Worm (Caenorhabditis elegans) whole organism, late embryonic: Measurements from ENCODE around the gene irld-30.
A peak's percentile ranks its signal among the peaks of the same experiment; 100 is the strongest.
"Not testable (repeated sequence)": the region's sequence is repeated elsewhere in the genome, so short reads cannot be mapped to it uniquely, and the experiment has no call there.

ENCODE experiments used
- C08G9.2 ChIP-seq: sonication (generic microtip); optimal IDR thresholded peaks from 2 replicates; lab custom pipeline; 2016; ENCODE audit warnings: mild to moderate bottlenecking, missing genetic modification characterization, moderate library complexity, missing compliant biosample characterization
- C38D4.7 ChIP-seq: fragments of 200-800 bp; sonication (Bioruptor generic); optimal IDR thresholded peaks from 2 replicates; lab custom pipeline; 2018; ENCODE audit warnings: mild to moderate bottlenecking, missing genetic modification characterization, moderate library complexity, missing compliant biosample characterization
- F13H6.1 ChIP-seq: sonication (generic microtip); optimal IDR thresholded peaks from 2 replicates; lab custom pipeline; 2016; ENCODE audit warnings: missing genetic modification characterization, missing compliant biosample characterization
- K02D7.2 ChIP-seq: sonication (generic microtip); optimal IDR thresholded peaks from 2 replicates; lab custom pipeline; 2017; ENCODE audit warnings: mild to moderate bottlenecking, missing genetic modification characterization, missing compliant biosample characterization
- T23F11.4 ChIP-seq: fragments of 200-800 bp; sonication (Bioruptor generic); optimal IDR thresholded peaks from 2 replicates; lab custom pipeline; 2018; ENCODE audit warnings: mild to moderate bottlenecking, missing genetic modification characterization, missing compliant biosample characterization
- Y22D7AL.16 ChIP-seq: sonication (generic microtip); optimal IDR thresholded peaks from 2 replicates; lab custom pipeline; 2016; ENCODE audit warnings: missing genetic modification characterization, missing compliant biosample characterization
- ahr-1 ChIP-seq: sonication (generic microtip); optimal IDR thresholded peaks from 2 replicates; lab custom pipeline; 2016; ENCODE audit warnings: missing genetic modification characterization, missing compliant biosample characterization
- ceh-14 ChIP-seq: sonication (generic microtip); optimal IDR thresholded peaks from 2 replicates; lab custom pipeline; 2016; ENCODE audit warnings: missing genotype, missing genetic modification characterization, missing compliant biosample characterization
- ceh-18 ChIP-seq: sonication (generic microtip); optimal IDR thresholded peaks from 2 replicates; lab custom pipeline; 2016; ENCODE audit warnings: missing genetic modification characterization, missing compliant biosample characterization
- ceh-19 ChIP-seq: fragments of 200-800 bp; sonication (Bioruptor generic); optimal IDR thresholded peaks from 2 replicates; lab custom pipeline; 2018; ENCODE audit warnings: mild to moderate bottlenecking, missing genetic modification characterization, missing compliant biosample characterization
- ceh-30 ChIP-seq: fragments of 150-350 bp; optimal IDR thresholded peaks from 2 replicates; lab custom pipeline; 2014; ENCODE audit warnings: missing biosample characterization, missing genetic modification characterization
- ceh-34 ChIP-seq: sonication (generic microtip); optimal IDR thresholded peaks from 2 replicates; lab custom pipeline; 2016; ENCODE audit warnings: mild to moderate bottlenecking, missing genetic modification characterization, missing compliant biosample characterization
- ceh-9 ChIP-seq: sonication (generic microtip); optimal IDR thresholded peaks from 2 replicates; lab custom pipeline; 2016; ENCODE audit warnings: mild to moderate bottlenecking, missing genetic modification characterization, inconsistent platforms, missing compliant biosample characterization
- che-1 ChIP-seq: sonication (generic microtip); optimal IDR thresholded peaks from 2 replicates; lab custom pipeline; 2016; ENCODE audit warnings: mild to moderate bottlenecking, missing genetic modification characterization, missing compliant biosample characterization
- dmd-4 ChIP-seq: sonication (generic microtip); optimal IDR thresholded peaks from 2 replicates; lab custom pipeline; 2016; ENCODE audit warnings: borderline replicate concordance, missing genetic modification characterization, missing compliant biosample characterization
- elt-2 ChIP-seq: sonication (generic microtip); optimal IDR thresholded peaks from 2 replicates; lab custom pipeline; 2016; ENCODE audit warnings: missing genetic modification reagents, missing genetic modification characterization, missing compliant biosample characterization
- ets-4 ChIP-seq: sonication (generic microtip); optimal IDR thresholded peaks from 2 replicates; lab custom pipeline; 2016; ENCODE audit warnings: missing genetic modification characterization, missing compliant biosample characterization
- fax-1 ChIP-seq: sonication (generic microtip); optimal IDR thresholded peaks from 2 replicates; lab custom pipeline; 2016; ENCODE audit warnings: missing genotype, missing genetic modification characterization, missing compliant biosample characterization
- gmeb-2 ChIP-seq: sonication (generic microtip); optimal IDR thresholded peaks from 2 replicates; lab custom pipeline; 2016; ENCODE audit warnings: missing genetic modification characterization, inconsistent platforms, missing compliant biosample characterization
- hlh-15 ChIP-seq: sonication (generic microtip); optimal IDR thresholded peaks from 2 replicates; lab custom pipeline; 2016; ENCODE audit warnings: missing genetic modification characterization, missing compliant biosample characterization
- hlh-8 ChIP-seq: sonication (generic microtip); optimal IDR thresholded peaks from 2 replicates; lab custom pipeline; 2016; ENCODE audit warnings: missing genotype, missing genetic modification characterization, missing compliant biosample characterization
- madf-2 ChIP-seq: sonication (generic microtip); optimal IDR thresholded peaks from 2 replicates; lab custom pipeline; 2017; ENCODE audit warnings: missing genetic modification characterization, missing compliant biosample characterization
- mec-3 ChIP-seq: sonication (generic microtip); optimal IDR thresholded peaks from 2 replicates; lab custom pipeline; 2016; ENCODE audit warnings: borderline replicate concordance, missing genetic modification characterization, missing compliant biosample characterization
- nhr-11 ChIP-seq: fragments of 150-350 bp; optimal IDR thresholded peaks from 2 replicates; lab custom pipeline; 2014; ENCODE audit warnings: missing biosample characterization, missing genetic modification characterization
- odd-2 ChIP-seq: sonication (generic microtip); optimal IDR thresholded peaks from 2 replicates; lab custom pipeline; 2017; ENCODE audit warnings: antibody characterized with exemption, mild to moderate bottlenecking, missing genetic modification characterization, missing compliant biosample characterization
- pag-3 ChIP-seq: sonication (generic microtip); optimal IDR thresholded peaks from 2 replicates; lab custom pipeline; 2016; ENCODE audit warnings: missing compliant biosample characterization, missing genetic modification characterization, borderline replicate concordance
- pax-1 ChIP-seq: fragments of 150-350 bp; optimal IDR thresholded peaks from 2 replicates; lab custom pipeline; 2014; ENCODE audit warnings: missing biosample characterization, missing genetic modification characterization
- pha-4 ChIP-seq: fragments of 150-350 bp; optimal IDR thresholded peaks from 2 replicates; lab custom pipeline; 2018; ENCODE audit warnings: missing biosample characterization, missing genetic modification reagents, missing genetic modification characterization
- rnt-1 ChIP-seq: sonication (generic microtip); optimal IDR thresholded peaks from 2 replicates; lab custom pipeline; 2016; ENCODE audit warnings: missing genetic modification characterization, missing compliant biosample characterization
- sox-2 ChIP-seq: fragments of 200-800 bp; sonication (Bioruptor generic); IDR thresholded peaks from 2 replicates; pipeline ENCODE4 v1.3.6; 2022; ENCODE audit warnings: missing genetic modification reagents, missing genetic modification characterization, missing compliant biosample characterization
- syd-9 ChIP-seq: sonication (generic microtip); optimal IDR thresholded peaks from 2 replicates; lab custom pipeline; 2016; ENCODE audit warnings: mild to moderate bottlenecking, missing genetic modification characterization, moderate library complexity, missing compliant biosample characterization
- unc-86 ChIP-seq: sonication (generic microtip); optimal IDR thresholded peaks from 2 replicates; lab custom pipeline; 2016; ENCODE audit warnings: missing genetic modification characterization, missing compliant biosample characterization

The irld-30 gene

DNA sequence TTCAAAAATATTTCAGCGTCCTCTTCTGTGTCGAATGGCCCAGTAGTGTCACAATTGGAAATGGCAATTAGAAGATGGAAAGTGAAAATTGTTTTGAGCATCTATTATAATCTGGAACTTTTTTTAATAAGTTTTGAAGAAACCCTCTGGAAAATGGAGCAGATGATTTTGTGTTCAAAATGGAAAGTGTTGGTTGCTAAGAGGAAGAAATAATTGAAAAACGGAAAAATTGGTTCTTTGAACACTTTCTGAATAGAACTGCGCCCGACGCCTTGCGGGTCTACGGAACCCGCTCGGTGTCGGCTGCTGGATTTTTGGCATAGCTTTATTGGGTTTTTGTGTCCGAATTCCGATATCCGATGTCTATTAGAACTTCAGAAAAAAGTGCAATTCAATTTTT lies 5.0 kb downstream of the irld-30 start, which contains the start of gene irld-28:
Gene irld-28 (minus strand): TSS at position 101 of the 400 bp plus-strand sequence.
- TF ChIP-seq F13H6.1 (tag; lab: Kevin White, UChicago), result no peak
- no peak for TF ChIP-seq sox-2 (GFP tag; lab: Robert Waterston, UW)
- TF ChIP-seq madf-2 (tag; lab: Kevin White, UChicago), result no peak
- no peak for TF ChIP-seq elt-2
- TF ChIP-seq fax-1 (tag; lab: Kevin White, UChicago), result no peak
- TF ChIP-seq ceh-14 (tag; lab: Kevin White, UChicago), result no peak
- TF ChIP-seq, all 69 proteins: peak for 0

DNA sequence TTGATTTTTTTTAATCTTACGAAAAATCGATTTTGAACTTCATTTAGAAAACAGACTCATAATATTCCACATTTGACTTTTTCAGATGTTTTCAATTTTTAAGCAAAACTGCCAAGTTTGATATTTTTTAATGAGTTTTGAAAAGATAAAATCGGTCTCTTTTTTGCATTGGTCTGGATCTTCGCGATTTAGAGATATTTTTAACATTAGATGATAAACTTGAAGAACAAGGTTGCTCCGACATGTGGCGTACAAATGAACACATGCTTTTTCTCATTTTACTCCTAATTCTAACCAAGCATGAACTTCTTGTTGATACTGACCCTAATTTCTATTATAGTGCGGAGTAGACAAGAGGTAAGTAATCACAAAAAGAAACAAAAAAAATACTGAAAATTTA lies 9.6 kb downstream of the irld-30 start, which contains the start of gene irld-32:
Gene irld-32 (plus strand): TSS at position 301 of the 400 bp plus-strand sequence.
- TF ChIP-seq hlh-15 (tag; lab: Kevin White, UChicago); fax-1 (tag; lab: Kevin White, UChicago); ceh-19 (GFP tag; lab: Kevin White, UChicago): not testable (repeated sequence)

- TF ChIP-seq ceh-9, ahr-1, syd-9 (tag; lab: Kevin White, UChicago): not testable (repeated sequence)
Observed at ce11 chrV:2330129-2330528, 11.1 kb downstream of the irld-30 start, which contains the start of gene pud-1.1. Gene pud-1.1 (plus strand): TSS chrV:2330429.

DNA sequence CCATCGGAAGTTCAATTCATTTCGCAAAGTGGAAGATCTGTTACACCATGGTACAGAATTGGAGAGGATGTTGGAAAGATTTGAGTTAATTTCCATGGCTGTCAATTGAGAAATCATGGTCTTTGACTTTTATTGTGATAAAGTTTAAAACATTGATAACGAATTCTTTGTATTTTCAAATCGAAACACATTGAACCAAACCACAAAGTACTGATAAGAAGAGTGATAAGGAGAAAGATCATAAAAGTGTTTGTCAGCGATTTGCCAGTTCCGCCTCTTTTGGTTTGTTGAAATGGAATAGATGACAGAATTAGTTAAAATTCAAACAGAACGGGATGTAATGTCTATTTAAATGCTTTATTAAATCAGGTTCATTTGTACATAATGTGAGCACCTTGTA lies 14.1 kb downstream of the irld-30 start:
- TF ChIP-seq rnt-1, result no peak
- peak; percentile 93 for TF ChIP-seq elt-2

- TF ChIP-seq che-1 (tag; lab: Kevin White, UChicago) (no peak), mec-3 (tag; lab: Kevin White, UChicago) (no peak), pax-1 (no peak), hlh-8 (no peak), T23F11.4 (GFP tag; lab: Kevin White, UChicago) (no peak), sox-2 (GFP tag; lab: Robert Waterston, UW) (no peak), pag-3 (tag; lab: Kevin White, UChicago) (no peak), ceh-18 (tag; lab: Kevin White, UChicago) (no peak), elt-2 (no peak), K02D7.2 (tag; lab: Kevin White, UChicago) (no peak), dmd-4 (tag; lab: Kevin White, UChicago) (no peak), Y22D7AL.16 (tag; lab: Kevin White, UChicago) (no peak), fax-1 (tag; lab: Kevin White, UChicago) (no peak)
Observed at ce11 chrV:2326378-2326777, 14.8 kb downstream of the irld-30 start, which contains the start of gene pud-4. Gene pud-4 (plus strand): TSS chrV:2326678.

DNA sequence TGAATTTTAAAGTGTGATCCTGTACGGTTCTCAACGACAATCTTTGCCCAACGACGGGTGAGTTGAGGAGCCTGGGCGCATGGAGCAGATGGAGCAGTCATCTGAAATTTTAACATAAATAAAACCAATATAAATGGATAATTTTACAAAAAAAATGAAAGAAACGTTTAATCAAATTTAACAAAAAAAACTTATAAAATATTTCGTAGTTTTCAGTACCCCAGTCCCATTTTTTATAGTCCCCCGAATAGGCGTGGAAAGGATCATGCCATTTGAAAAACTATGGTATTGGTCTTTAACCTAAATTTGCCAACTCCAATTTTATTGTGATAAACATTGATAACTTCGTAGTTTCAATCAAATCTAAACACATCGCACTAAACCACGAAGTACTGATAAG lies 16.1 kb downstream of the irld-30 start, which contains the start of gene pud-3:
Gene pud-3 (minus strand): TSS at position 101 of the 400 bp plus-strand sequence.
- no peak for TF ChIP-seq ceh-34 (tag; lab: Kevin White, UChicago)
- no peak for TF ChIP-seq odd-2 (tag; lab: Kevin White, UChicago)
- TF ChIP-seq T23F11.4 (GFP tag; lab: Kevin White, UChicago), result no peak
- TF ChIP-seq nhr-11 (tag; lab: Kevin White, UChicago), result no peak
- TF ChIP-seq gmeb-2 (tag; lab: Kevin White, UChicago), result no peak
- TF ChIP-seq mec-3 (tag; lab: Kevin White, UChicago), result no peak
- no peak for TF ChIP-seq ets-4 (tag; lab: Kevin White, UChicago)
- no peak for TF ChIP-seq C38D4.7 (GFP tag; lab: Kevin White, UChicago)
- TF ChIP-seq ceh-30 (tag; lab: Kevin White, UChicago), result no peak
- no peak for TF ChIP-seq pha-4 (tag; lab: Kevin White, UChicago)
- no peak for TF ChIP-seq C08G9.2 (tag; lab: Kevin White, UChicago)
- TF ChIP-seq hlh-8, result no peak
- TF ChIP-seq unc-86 (tag; lab: Kevin White, UChicago), result no peak
